Worm (Caenorhabditis elegans): ENCODE measurements around the gene C06A6.4.

DNA sequence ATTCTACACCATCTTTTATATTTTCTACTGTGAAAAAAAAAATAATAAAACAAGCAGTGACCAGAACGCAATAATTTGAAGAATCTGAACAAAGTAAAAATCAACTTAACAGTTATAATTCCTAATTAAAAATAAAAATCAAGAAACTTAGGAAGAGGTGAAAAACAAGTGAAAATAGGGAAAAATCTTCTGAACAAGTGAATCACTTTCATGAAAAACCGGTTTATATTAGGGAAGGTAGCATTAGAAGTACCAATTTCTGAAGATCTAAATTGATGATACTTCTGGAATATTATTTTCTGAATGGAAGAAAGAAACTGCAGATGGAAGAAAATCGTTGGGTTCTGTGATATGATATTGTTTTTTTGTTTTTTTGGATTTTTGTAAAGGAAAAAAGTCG lies 7.4 kb upstream of the C06A6.4 start:
- TF ChIP-seq F10E7.11 (tag; optimal IDR thresholded peaks at IDR 0.05) (no peak), snpc-4 (GFP tag; optimal IDR thresholded peaks at IDR 0.05) (no peak), snpc-4 (tag; optimal IDR thresholded peaks at IDR 0.05) (no peak), hsf-1 (GFP tag; IDR thresholded peaks at IDR 0.05) (no peak), snpc-3.4 (tag; optimal IDR thresholded peaks at IDR 0.05) (no peak), Y53G8AR.9 (GFP tag; conservative IDR thresholded peaks at IDR 0.05) (no peak), zim-3 (tag; optimal IDR thresholded peaks at IDR 0.05) (no peak), ceh-40 (GFP tag; IDR thresholded peaks at IDR 0.05) (no peak), dox-1 (GFP tag; IDR thresholded peaks at IDR 0.05) (no peak)
